Worm (Caenorhabditis elegans): ENCODE results near the gene W02C12.2.

- no peak for TF ChIP-seq repo-1 (tag; optimal IDR thresholded peaks at IDR 0.05)
- no peak for TF ChIP-seq F57C9.4 (tag; optimal IDR thresholded peaks at IDR 0.05)
- no peak for TF ChIP-seq egl-44 (GFP tag; IDR thresholded peaks at IDR 0.05)
- TF ChIP-seq nfya-1 (tag; optimal IDR thresholded peaks at IDR 0.05; ENCODE audit: borderline replicate concordance, insufficient read depth) = no peak
- TF ChIP-seq ceh-79 (tag; optimal IDR thresholded peaks at IDR 0.05) = no peak
- TF ChIP-seq sptf-2 (GFP tag; optimal IDR thresholded peaks at IDR 0.05) = no peak
- TF ChIP-seq F55B11.4 (tag; optimal IDR thresholded peaks at IDR 0.05; ENCODE audit: borderline replicate concordance, insufficient read depth) = no peak
- TF ChIP-seq ccch-3 (GFP tag; optimal IDR thresholded peaks at IDR 0.05) = no peak
- no peak for TF ChIP-seq pha-4 (tag; optimal IDR thresholded peaks at IDR 0.05)
- TF ChIP-seq snpc-4 (GFP tag; optimal IDR thresholded peaks at IDR 0.05) = no peak
- no peak for TF ChIP-seq snpc-4 (tag; optimal IDR thresholded peaks at IDR 0.05)
Measured at ce11 chrIV:3963498-3963897, 44.3 kb downstream of the W02C12.2 start.
